Worm (Caenorhabditis elegans): ENCODE measurements around the gene F29G6.1.

The F29G6.1 gene

DNA sequence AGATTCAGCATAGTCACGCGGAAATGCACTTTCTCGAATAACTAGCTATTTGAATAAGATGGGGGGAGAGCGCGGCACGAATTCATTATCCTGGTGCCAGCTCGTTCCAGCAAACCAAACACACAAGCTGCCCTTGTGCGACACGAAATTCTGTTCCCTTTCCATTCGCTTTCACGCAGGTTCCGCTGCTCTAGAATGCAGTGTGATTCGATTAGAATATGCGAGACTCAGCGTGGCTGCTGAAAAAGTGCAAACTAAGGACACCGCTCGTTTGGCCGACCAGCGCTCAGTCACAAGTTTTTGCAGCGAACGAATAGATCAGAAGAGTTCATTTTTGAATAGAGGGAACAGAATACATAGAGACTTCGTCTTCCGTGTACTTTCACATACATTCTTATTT is 19.9 kb upstream of the F29G6.1 start:
- TF ChIP-seq daf-12 (tag; optimal IDR thresholded peaks at IDR 0.05) (no peak), php-3 (GFP tag; IDR thresholded peaks at IDR 0.05) (0 out of 2 replicates have a peak, but pooled peaks have one; percentile 19), gei-8 (GFP tag; optimal IDR thresholded peaks at IDR 0.05) (no peak), lsy-2 (tag; optimal IDR thresholded peaks at IDR 0.05) (peak in 1 of 2 experiments; percentile 53), ceh-82 (tag; optimal IDR thresholded peaks at IDR 0.05) (no peak), Y5F2A.4 (GFP tag; optimal IDR thresholded peaks at IDR 0.05) (no peak), mxl-3 (GFP tag; optimal IDR thresholded peaks at IDR 0.05) (peak; percentile 15), nhr-42 (GFP tag; IDR thresholded peaks at IDR 0.05) (0 out of 2 replicates have a peak, but pooled peaks have one; percentile 10), ceh-20 (GFP tag; IDR thresholded peaks at IDR 0.05) (0 out of 2 replicates have a peak, but pooled peaks have one; percentile 45), hmg-1.1 (GFP tag; IDR thresholded peaks at IDR 0.05) (peak; percentile 34; the same call in 1 of the 2 replicates), dmd-6 (GFP tag; IDR thresholded peaks at IDR 0.05) (no peak), mdl-1 (tag; optimal IDR thresholded peaks at IDR 0.05) (peak in 1 of 2 experiments; percentile 46), daf-16 (GFP tag; optimal IDR thresholded peaks at IDR 0.05) (no peak), daf-16 (tag; optimal IDR thresholded peaks at IDR 0.05) (no peak), ces-1 (GFP tag; optimal IDR thresholded peaks at IDR 0.05) (peak; percentile 68), ceh-62 (tag; optimal IDR thresholded peaks at IDR 0.05) (no peak), nhr-102 (tag; optimal IDR thresholded peaks at IDR 0.05) (no peak), unc-62 (GFP tag; optimal IDR thresholded peaks at IDR 0.05 in 1 of 2) (peak in 1 of 2 experiments; percentile 98), unc-62 (tag; optimal IDR thresholded peaks at IDR 0.05) (no peak), hlh-30 (tag; optimal IDR thresholded peaks at IDR 0.05; ENCODE audit: insufficient read depth) (peak; percentile 72), fos-1 (tag; optimal IDR thresholded peaks at IDR 0.05) (no peak), saeg-2 (GFP tag; IDR thresholded peaks at IDR 0.05) (peak; percentile 50; the same call in 1 of the 2 replicates)

DNA sequence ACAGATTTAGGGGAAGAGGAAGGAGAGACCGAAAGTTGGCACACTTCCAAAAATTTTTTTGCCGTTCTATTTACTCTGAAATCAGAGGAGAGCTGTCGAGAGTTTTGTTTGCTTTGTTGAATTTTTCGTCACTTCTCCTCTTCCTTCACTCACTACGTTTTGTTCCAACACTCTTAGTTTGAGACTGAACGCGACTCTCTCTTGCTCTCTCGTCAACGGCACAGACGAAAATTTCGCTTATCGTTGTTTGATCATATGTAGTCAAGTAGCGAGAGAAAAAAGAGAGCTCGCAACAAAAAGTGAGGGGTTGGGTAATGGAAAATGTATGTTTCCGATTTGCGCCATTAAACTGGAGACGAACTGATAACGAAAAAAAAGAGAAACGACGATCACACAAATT is 19.4 kb upstream of the F29G6.1 start:
- TF ChIP-seq tra-1 (GFP tag; IDR thresholded peaks at IDR 0.05), result peak; percentile 33; the same call in 1 of the 2 replicates
- TF ChIP-seq nhr-28 (tag; optimal IDR thresholded peaks at IDR 0.05), result peak; percentile 91
- no peak for TF ChIP-seq jun-1 (tag; optimal IDR thresholded peaks at IDR 0.05)
- TF ChIP-seq dmd-6 (GFP tag; IDR thresholded peaks at IDR 0.05), result peak; percentile 84
- no peak for TF ChIP-seq unc-130 (GFP tag; optimal IDR thresholded peaks at IDR 0.05)
- TF ChIP-seq ama-1 (optimal IDR thresholded peaks at IDR 0.05), result no peak
- no peak for TF ChIP-seq lin-15B (tag; optimal IDR thresholded peaks at IDR 0.05)
- TF ChIP-seq nhr-77 (tag; optimal IDR thresholded peaks at IDR 0.05), result peak; percentile 51
- TF ChIP-seq egl-27 (tag; optimal IDR thresholded peaks at IDR 0.05), result no peak
- TF ChIP-seq Y5F2A.4 (GFP tag; optimal IDR thresholded peaks at IDR 0.05), result no peak
- peak; percentile 49 for TF ChIP-seq lin-13 (GFP tag; optimal IDR thresholded peaks at IDR 0.05)
- TF ChIP-seq fkh-10 (GFP tag; optimal IDR thresholded peaks at IDR 0.05), result no peak
- peak; percentile 79 for TF ChIP-seq dve-1 (tag; optimal IDR thresholded peaks at IDR 0.05; ENCODE audit: insufficient read depth)
- TF ChIP-seq T26A8.4 (GFP tag; IDR thresholded peaks at IDR 0.05), result no peak
- TF ChIP-seq arid-1 (GFP tag; conservative IDR thresholded peaks at IDR 0.05), result no peak
- TF ChIP-seq egl-43 (GFP tag; IDR thresholded peaks at IDR 0.05), result peak; percentile 41; the same call in 1 of the 2 replicates
- TF ChIP-seq hmg-1.1 (GFP tag; IDR thresholded peaks at IDR 0.05), result peak; percentile 30; the same call in 1 of the 2 replicates
- TF ChIP-seq T20F7.1 (GFP tag; optimal IDR thresholded peaks at IDR 0.05), result no peak
- no peak for TF ChIP-seq ceh-62 (tag; optimal IDR thresholded peaks at IDR 0.05)
- peak; percentile 25 for TF ChIP-seq hlh-30 (tag; optimal IDR thresholded peaks at IDR 0.05; ENCODE audit: insufficient read depth)
- TF ChIP-seq dpl-1 (GFP tag; optimal IDR thresholded peaks at IDR 0.05), result no peak
- no peak for TF ChIP-seq lir-3 (tag; optimal IDR thresholded peaks at IDR 0.05)
- TF ChIP-seq sdz-12 (GFP tag; optimal IDR thresholded peaks at IDR 0.05), result no peak
- TF ChIP-seq unc-62 (GFP tag; optimal IDR thresholded peaks at IDR 0.05 in 1 of 2), result peak in 1 of 2 experiments; percentile 12
- TF ChIP-seq unc-62 (tag; optimal IDR thresholded peaks at IDR 0.05), result no peak
- peak in 1 of 2 experiments; percentile 29 for TF ChIP-seq lsy-2 (tag; optimal IDR thresholded peaks at IDR 0.05)
- no peak for TF ChIP-seq zfp-3 (GFP tag; conservative IDR thresholded peaks at IDR 0.05)
- TF ChIP-seq nhr-111 (GFP tag; optimal IDR thresholded peaks at IDR 0.05), result no peak
- no peak for TF ChIP-seq rbr-2 (tag; optimal IDR thresholded peaks at IDR 0.05)
- TF ChIP-seq set-16 (GFP tag; IDR thresholded peaks at IDR 0.05), result no peak
- no peak for TF ChIP-seq nhr-25 (tag; optimal IDR thresholded peaks at IDR 0.05; ENCODE audit: borderline replicate concordance, insufficient read depth)
- TF ChIP-seq F26F4.8 (GFP tag; conservative IDR thresholded peaks at IDR 0.05), result no peak
- no peak for TF ChIP-seq lin-29 (GFP tag; IDR thresholded peaks at IDR 0.05)
- peak; percentile 82 for TF ChIP-seq pqm-1 (tag; optimal IDR thresholded peaks at IDR 0.05)
- no peak for TF ChIP-seq zip-2 (tag; optimal IDR thresholded peaks at IDR 0.05)

Measured in whole organism, L4 larva.